Worm (Caenorhabditis elegans) whole organism, L4 larva: ENCODE results near the gene Y55F3AM.13.

Experiments used
- arid-1 ChIP-seq: fragments of 200-800 bp; sonication (Bioruptor generic); conservative IDR thresholded peaks from 2 replicates; pipeline ENCODE4 v1.3.6; 2022; ENCODE audit warnings: missing genetic modification reagents, missing genetic modification characterization, missing compliant biosample characterization
- ceh-20 ChIP-seq: fragments of 200-800 bp; sonication (Bioruptor generic); IDR thresholded peaks from 2 replicates; pipeline ENCODE4 v1.3.6; 2022; ENCODE audit warnings: missing genetic modification reagents, missing genetic modification characterization, missing compliant biosample characterization
- dmd-8 ChIP-seq: fragments of 200-800 bp; sonication (Bioruptor generic); IDR thresholded peaks from 2 replicates; pipeline ENCODE4 v1.3.6; 2022; ENCODE audit warnings: missing genetic modification characterization, missing compliant biosample characterization
- lin-29 ChIP-seq: fragments of 200-800 bp; sonication (Bioruptor generic); IDR thresholded peaks from 2 replicates; pipeline ENCODE4 v1.3.6; 2022; ENCODE audit warnings: missing genetic modification reagents, missing genetic modification characterization, missing compliant biosample characterization
- mxl-3 ChIP-seq: fragments of 200-800 bp; sonication (Bioruptor generic); optimal IDR thresholded peaks from 2 replicates; lab custom pipeline; 2018; ENCODE audit warnings: mild to moderate bottlenecking, missing genetic modification characterization, missing compliant biosample characterization
- nhr-48 ChIP-seq: sonication (generic microtip); optimal IDR thresholded peaks from 2 replicates; lab custom pipeline; 2016; ENCODE audit warnings: mild to moderate bottlenecking, missing genetic modification characterization, missing compliant biosample characterization

Y55F3AM.13 gene

ce11 chrIV:1005761-1006160 lies 50.4 kb downstream of the Y55F3AM.13 start, which contains the start of gene immp-2:
Gene immp-2 (minus strand): TSS chrIV:1005861.
- TF ChIP-seq dmd-8 (no peak), ceh-20 (GFP tag; lab: Robert Waterston, UW) (no peak), nhr-48 (tag; lab: Kevin White, UChicago) (no peak), lin-29 (no peak), mxl-3 (GFP tag; lab: Kevin White, UChicago) (no peak), arid-1 (GFP tag; lab: Robert Waterston, UW) (no peak)
